Fruit fly (Drosophila melanogaster) whole organism, embryonic: Measurements from ENCODE around the gene CG10064.

Source experiments
- Antp ChIP-seq: fragments of 200-800 bp; sonication (Bioruptor generic); optimal IDR thresholded peaks from 3 replicates; lab custom pipeline; 2016; ENCODE audit warnings: missing biosample characterization, missing genetic modification characterization
- C15 ChIP-seq: fragments of 200-800 bp; sonication (Bioruptor generic); IDR thresholded peaks from 3 replicates; pipeline ENCODE4 v1.3.6; 2022; ENCODE audit warnings: missing biosample characterization, missing genetic modification characterization
- CG12104 ChIP-seq: fragments of 200-800 bp; sonication (Bioruptor generic); optimal IDR thresholded peaks from 3 replicates; lab custom pipeline; 2016; ENCODE audit warnings: missing biosample characterization, missing genetic modification characterization
- CG14965 ChIP-seq: fragments of 200-800 bp; sonication (Bioruptor generic); optimal IDR thresholded peaks from 2 replicates; lab custom pipeline; 2016; ENCODE audit warnings: missing biosample characterization, missing genetic modification characterization, borderline replicate concordance
- CG15696 ChIP-seq: fragments of 200-800 bp; sonication (Bioruptor generic); optimal IDR thresholded peaks from 2 replicates; lab custom pipeline; 2019; ENCODE audit warnings: missing biosample characterization, mild to moderate bottlenecking, missing genetic modification characterization, moderate library complexity
- CG16779 ChIP-seq: fragments of 200-800 bp; sonication (Bioruptor generic); IDR thresholded peaks from 2 replicates; pipeline ENCODE4 v1.3.6; 2022; ENCODE audit warnings: missing biosample characterization, missing genetic modification characterization
- CG2199 ChIP-seq: fragments of 200-800 bp; sonication (Bioruptor generic); IDR thresholded peaks from 3 replicates; pipeline ENCODE4 v1.3.6; 2022; ENCODE audit warnings: missing biosample characterization, missing genetic modification characterization
- CG2875 ChIP-seq: fragments of 200-800 bp; sonication (Bioruptor generic); optimal IDR thresholded peaks from 2 replicates; lab custom pipeline; 2017; ENCODE audit warnings: missing biosample characterization, mild to moderate bottlenecking, missing genetic modification characterization, missing genetic modification reagents
- CG30020 ChIP-seq: fragments of 200-800 bp; optimal IDR thresholded peaks from 2 replicates; lab custom pipeline; 2019; ENCODE audit warnings: missing biosample characterization, mild to moderate bottlenecking, missing genetic modification characterization, moderate library complexity
- CG3847 ChIP-seq: fragments of 200-800 bp; sonication (Bioruptor generic); IDR thresholded peaks from 2 replicates; pipeline ENCODE4 v1.3.6; 2022; ENCODE audit warnings: missing biosample characterization, missing genetic modification characterization
- CG4424 ChIP-seq: fragments of 200-800 bp; sonication (Bioruptor generic); optimal IDR thresholded peaks from 3 replicates; lab custom pipeline; 2016; ENCODE audit warnings: missing biosample characterization, missing genetic modification characterization
- CG6813 ChIP-seq: fragments of 200-800 bp; sonication (Bioruptor generic); optimal IDR thresholded peaks from 2 replicates; lab custom pipeline; 2017; ENCODE audit warnings: missing biosample characterization, missing genetic modification characterization, mild to moderate bottlenecking, moderate library complexity, missing genetic modification reagents
- CG7556 ChIP-seq: fragments of 200-800 bp; sonication (Bioruptor generic); optimal IDR thresholded peaks from 2 replicates; lab custom pipeline; 2017; ENCODE audit warnings: missing biosample characterization, mild to moderate bottlenecking, missing genetic modification characterization
- CG8388 ChIP-seq: fragments of 200-800 bp; sonication (Bioruptor generic); optimal IDR thresholded peaks from 2 replicates; lab custom pipeline; 2019; ENCODE audit warnings: missing biosample characterization, mild to moderate bottlenecking, missing genetic modification characterization, moderate library complexity
- CG9876 ChIP-seq: fragments of 200-800 bp; sonication (Bioruptor generic); optimal IDR thresholded peaks from 2 replicates; lab custom pipeline; 2016; ENCODE audit warnings: missing biosample characterization, missing genetic modification characterization
- Drgx ChIP-seq: fragments of 200-800 bp; sonication (Bioruptor generic); IDR thresholded peaks from 2 replicates; pipeline ENCODE4 v1.3.6; 2022; ENCODE audit warnings: missing biosample characterization, missing genetic modification characterization
- E2f1 ChIP-seq: fragments of 200-800 bp; sonication (Bioruptor generic); IDR thresholded peaks from 2 replicates; pipeline ENCODE4 v1.3.6; 2022; ENCODE audit warnings: missing biosample characterization, missing genetic modification characterization
- Ets97D ChIP-seq: fragments of 200-800 bp; sonication (Bioruptor generic); optimal IDR thresholded peaks from 3 replicates; lab custom pipeline; 2016; ENCODE audit warnings: missing biosample characterization, missing genetic modification characterization
- Fer3 ChIP-seq: fragments of 200-800 bp; sonication (Bioruptor generic); optimal IDR thresholded peaks from 2 replicates; lab custom pipeline; 2018; ENCODE audit warnings: missing biosample characterization, mild to moderate bottlenecking, missing genetic modification characterization, moderate library complexity
- HHEX ChIP-seq: fragments of 200-800 bp; sonication (Bioruptor generic); optimal IDR thresholded peaks from 3 replicates; lab custom pipeline; 2017; ENCODE audit warnings: missing biosample characterization, mild to moderate bottlenecking, missing genetic modification characterization, missing genetic modification reagents
- HLHmδ ChIP-seq: fragments of 200-800 bp; sonication (Bioruptor generic); optimal IDR thresholded peaks from 2 replicates; lab custom pipeline; 2018; ENCODE audit warnings: missing biosample characterization, mild to moderate bottlenecking, missing genetic modification characterization, moderate library complexity
- Kr ChIP-seq: fragments of 200-800 bp; sonication (Bioruptor generic); optimal IDR thresholded peaks from 2 replicates; lab custom pipeline; 2017; ENCODE audit warnings: missing biosample characterization, mild to moderate bottlenecking, missing genetic modification characterization
- Mrtf ChIP-seq: fragments of 200-800 bp; sonication (Bioruptor generic); IDR thresholded peaks from 3 replicates; pipeline ENCODE4 v1.3.6; 2022; ENCODE audit warnings: missing biosample characterization, missing genetic modification characterization
- Nf-YA ChIP-seq: fragments of 200-800 bp; sonication (Bioruptor generic); IDR thresholded peaks from 2 replicates; pipeline ENCODE4 v1.3.6; 2022; ENCODE audit warnings: missing biosample characterization, missing genetic modification characterization
- Rx ChIP-seq: fragments of 200-800 bp; sonication (Bioruptor generic); IDR thresholded peaks from 2 replicates; pipeline ENCODE4 v1.3.6; 2022; ENCODE audit warnings: missing biosample characterization, missing genetic modification characterization
- Ssrp ChIP-seq: fragments of 200-800 bp; sonication (Bioruptor generic); optimal IDR thresholded peaks from 2 replicates; lab custom pipeline; 2018; ENCODE audit warnings: missing biosample characterization, mild to moderate bottlenecking, missing genetic modification characterization, moderate library complexity
- Taf1 ChIP-seq: fragments of 200-800 bp; sonication (Bioruptor generic); IDR thresholded peaks from 2 replicates; pipeline ENCODE4 v1.3.6; 2022; ENCODE audit warnings: missing biosample characterization, missing genetic modification characterization
- Trl ChIP-seq, 3 experiments: fragments of >200 bp in 2 of 3; fragments of 200-800 bp in 1 of 3; sonication (Bioruptor generic) in 1 of 3; optimal IDR thresholded peaks; 2 replicates in 1 of 3; 3 replicates in 2 of 3; lab custom pipeline; 2016 to 2017; ENCODE audit warnings: missing biosample characterization in 1 of 3, missing genetic modification characterization in 1 of 3
- ab ChIP-seq: fragments of 200-800 bp; sonication (Bioruptor generic); optimal IDR thresholded peaks from 2 replicates; lab custom pipeline; 2016; ENCODE audit warnings: missing biosample characterization, missing genetic modification characterization
- al ChIP-seq: fragments of 200-800 bp; sonication (Bioruptor generic); IDR thresholded peaks from 2 replicates; pipeline ENCODE4 v1.3.6; 2022; ENCODE audit warnings: missing biosample characterization, missing genetic modification characterization
- bcd ChIP-seq: fragments of 200-800 bp; sonication (Bioruptor generic); optimal IDR thresholded peaks from 2 replicates; lab custom pipeline; 2017; ENCODE audit warnings: missing biosample characterization, mild to moderate bottlenecking, missing genetic modification characterization
- cas ChIP-seq: fragments of 200-800 bp; sonication (Bioruptor generic); IDR thresholded peaks from 2 replicates; pipeline ENCODE4 v1.3.6; 2022; ENCODE audit warnings: missing biosample characterization, missing genetic modification characterization
- crc ChIP-seq: fragments of 200-800 bp; sonication (Bioruptor generic); optimal IDR thresholded peaks from 2 replicates; lab custom pipeline; 2016; ENCODE audit warnings: missing biosample characterization, missing genetic modification characterization
- disco-r ChIP-seq: fragments of 200-800 bp; sonication (Bioruptor generic); optimal IDR thresholded peaks from 2 replicates; lab custom pipeline; 2016; ENCODE audit warnings: missing biosample characterization, missing genetic modification characterization
- dysf ChIP-seq: fragments of 200-800 bp; sonication (Bioruptor generic); IDR thresholded peaks from 3 replicates; pipeline ENCODE4 v1.3.6; 2022; ENCODE audit warnings: missing biosample characterization, missing genetic modification characterization
- fd102C ChIP-seq: fragments of 200-800 bp; sonication (Bioruptor generic); optimal IDR thresholded peaks from 2 replicates; lab custom pipeline; 2018; ENCODE audit warnings: missing biosample characterization, mild to moderate bottlenecking, missing genetic modification characterization, moderate library complexity
- gfzf ChIP-seq: fragments of 200-800 bp; sonication (Bioruptor generic); optimal IDR thresholded peaks from 2 replicates; lab custom pipeline; 2016; ENCODE audit warnings: missing biosample characterization, mild to moderate bottlenecking, missing genetic modification characterization, moderate library complexity
- grn ChIP-seq: fragments of 200-800 bp; sonication (Bioruptor generic); optimal IDR thresholded peaks from 3 replicates; lab custom pipeline; 2017; ENCODE audit warnings: missing biosample characterization, missing genetic modification characterization
- hb ChIP-seq: fragments of 200-800 bp; sonication (Bioruptor generic); IDR thresholded peaks from 3 replicates; pipeline ENCODE4 v1.3.6; 2022; ENCODE audit warnings: missing biosample characterization, missing genetic modification characterization; ENCODE audit not compliant: partially characterized antibody
- insv ChIP-seq, 2 experiments: fragments of 200-800 bp; sonication (Bioruptor generic); optimal IDR thresholded peaks; 3 replicates each; lab custom pipeline; 2016 to 2018; ENCODE audit warnings: missing biosample characterization in 2 of 2, missing genetic modification characterization in 2 of 2
- jing ChIP-seq: fragments of 200-800 bp; sonication (Bioruptor generic); optimal IDR thresholded peaks from 2 replicates; lab custom pipeline; 2018; ENCODE audit warnings: missing biosample characterization, mild to moderate bottlenecking, missing genetic modification characterization
- lab ChIP-seq: fragments of 200-800 bp; sonication (Bioruptor generic); optimal IDR thresholded peaks from 3 replicates; lab custom pipeline; 2017; ENCODE audit warnings: missing biosample characterization, missing genetic modification characterization, mild to moderate bottlenecking, moderate library complexity, missing genetic modification reagents
- nerfin-1 ChIP-seq: fragments of 200-800 bp; sonication (Bioruptor generic); optimal IDR thresholded peaks from 3 replicates; lab custom pipeline; 2019; ENCODE audit warnings: missing biosample characterization, mild to moderate bottlenecking, missing genetic modification characterization, moderate library complexity
- nmo ChIP-seq: fragments of 200-800 bp; sonication (Bioruptor generic); optimal IDR thresholded peaks from 2 replicates; lab custom pipeline; 2018; ENCODE audit warnings: missing biosample characterization, mild to moderate bottlenecking, missing genetic modification characterization, moderate library complexity
- psq ChIP-seq: fragments of 200-800 bp; sonication (Bioruptor generic); optimal IDR thresholded peaks from 2 replicates; lab custom pipeline; 2017; ENCODE audit warnings: missing biosample characterization, missing genetic modification characterization
- sc ChIP-seq, 3 experiments: fragments of >200 bp in 2 of 3; fragments of 200-800 bp in 1 of 3; sonication (Bioruptor generic) in 1 of 3; optimal IDR thresholded peaks; 2 replicates in 2 of 3; 3 replicates in 1 of 3; lab custom pipeline; 2017; ENCODE audit warnings: mild to moderate bottlenecking in 1 of 3, missing biosample characterization in 1 of 3, missing genetic modification characterization in 1 of 3, missing genetic modification reagents in 1 of 3
- slp2 ChIP-seq: fragments of 200-800 bp; sonication (Bioruptor generic); optimal IDR thresholded peaks from 2 replicates; lab custom pipeline; 2016; ENCODE audit warnings: missing biosample characterization, missing genetic modification characterization
- sna ChIP-seq: fragments of 200-800 bp; sonication (Bioruptor generic); IDR thresholded peaks from 2 replicates; pipeline ENCODE4 v1.3.6; 2022; ENCODE audit warnings: missing biosample characterization, missing genetic modification characterization; ENCODE audit not compliant: partially characterized antibody

CG10064 gene

DNA sequence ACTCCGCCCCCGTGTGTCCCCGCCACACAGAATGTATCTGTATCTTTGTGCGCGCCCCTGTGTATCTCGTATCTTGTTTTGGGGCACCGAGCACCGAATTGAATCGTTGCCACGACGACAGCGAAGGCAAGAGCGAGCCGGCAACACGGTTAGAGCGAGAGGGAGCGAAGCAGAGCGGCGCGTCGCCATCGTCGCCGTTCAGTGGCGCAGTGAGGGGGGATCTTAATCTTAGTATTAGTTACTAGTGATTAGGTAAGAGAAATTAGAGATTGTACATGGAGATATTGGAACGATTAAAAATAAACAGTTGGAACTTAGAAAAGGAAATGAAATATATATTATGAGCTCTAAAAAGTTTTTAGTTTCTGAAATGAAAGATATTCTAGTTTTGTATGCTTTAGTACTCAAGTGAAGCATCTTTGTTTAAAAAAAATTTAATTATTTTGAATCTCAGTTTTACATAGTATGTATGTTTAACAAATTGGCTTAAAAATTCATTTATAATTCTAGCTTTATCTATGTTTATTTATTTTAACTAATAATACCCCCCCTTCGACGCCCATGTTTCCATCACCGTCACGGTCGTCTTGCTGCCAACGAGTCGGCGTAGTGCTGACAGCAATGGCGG, 21.4 kb upstream of the CG10064 start (continued):
- TF ChIP-seq bcd (GFP tag; lab: Kevin White, UChicago) (peak; percentile 96), Trl (optimal IDR thresholded peaks at IDR 0.05; lab: Kevin White, UChicago) (no peak), Trl (GFP tag; optimal IDR thresholded peaks at IDR 0.05; lab: Kevin White, UChicago) (peak; percentile 72), Taf1 (GFP tag; lab: Robert Waterston, UW) (peak; percentile 65), Ets97D (GFP tag; lab: Kevin White, UChicago) (no peak), crc (GFP tag; lab: Kevin White, UChicago) (peak; percentile 15), insv (GFP tag; optimal IDR thresholded peaks at IDR 0.05; lab: Kevin White, UChicago) (peak in 1 of 2 experiments; percentile 41), slp2 (GFP tag; lab: Kevin White, UChicago) (peak; percentile 69), Nf-YA (GFP tag; lab: Robert Waterston, UW) (peak; percentile 82), Rx (GFP tag; lab: Robert Waterston, UW) (peak; percentile 38; the same call in 1 of the 2 replicates), CG8388 (peak; percentile 91), Ssrp (tag; lab: Kevin White, UChicago) (peak; percentile 94), HHEX (GFP tag; lab: Kevin White, UChicago) (peak; percentile 92), C15 (GFP tag; lab: Robert Waterston, UW) (peak; percentile 69; the same call in 1 of the 3 replicates), al (GFP tag; lab: Robert Waterston, UW) (peak; percentile 86), cas (GFP tag; lab: Robert Waterston, UW) (no peak), psq (GFP tag; lab: Kevin White, UChicago) (peak; percentile 73), jing (GFP tag; lab: Kevin White, UChicago) (no peak), fd102C (GFP tag; lab: Kevin White, UChicago) (no peak), grn (GFP tag; lab: Kevin White, UChicago) (peak; percentile 28), CG9876 (peak; percentile 36), CG30020 (tag; lab: Kevin White, UChicago) (peak; percentile 75), CG7556 (GFP tag; lab: Kevin White, UChicago) (peak; percentile 98), CG2875 (GFP tag; lab: Kevin White, UChicago) (peak; percentile 85), lab (GFP tag; lab: Kevin White, UChicago) (peak; percentile 91), E2f1 (peak; percentile 83), Fer3 (tag; lab: Kevin White, UChicago) (peak; percentile 84), Antp (GFP tag; lab: Kevin White, UChicago) (peak; percentile 61), dysf (GFP tag; lab: Robert Waterston, UW) (peak; percentile 94), disco-r (GFP tag; lab: Kevin White, UChicago) (no peak), sc (optimal IDR thresholded peaks at IDR 0.05; lab: Kevin White, UChicago) (no peak), sc (GFP tag; optimal IDR thresholded peaks at IDR 0.05; lab: Kevin White, UChicago) (peak; percentile 89), CG14965 (peak; percentile 13), sna (no peak), CG16779 (GFP tag; lab: Robert Waterston, UW) (no peak), ab (GFP tag; lab: Kevin White, UChicago) (no peak), CG2199 (GFP tag; lab: Robert Waterston, UW) (0 out of 3 replicates have a peak, but pooled peaks have one; percentile 11), CG4424 (GFP tag; lab: Kevin White, UChicago) (peak; percentile 97), nerfin-1 (tag; lab: Kevin White, UChicago) (peak; percentile 91), Kr (peak; percentile 9), CG3847 (GFP tag; lab: Robert Waterston, UW) (peak; percentile 81), gfzf (GFP tag; lab: Kevin White, UChicago) (no peak), nmo (GFP tag; lab: Kevin White, UChicago) (peak; percentile 96), CG12104 (GFP tag; lab: Kevin White, UChicago) (peak; percentile 96), Mrtf (GFP tag; lab: Robert Waterston, UW) (peak; percentile 78; the same call in 2 of the 3 replicates), hb (GFP tag; lab: Robert Waterston, UW) (no peak), HLHmδ (GFP tag; lab: Kevin White, UChicago) (no peak), CG6813 (GFP tag; lab: Kevin White, UChicago) (peak; percentile 88), CG15696 (tag; lab: Kevin White, UChicago) (peak; percentile 92), Drgx (GFP tag; lab: Robert Waterston, UW) (peak; percentile 70)
